Worm (Caenorhabditis elegans): ENCODE data around the gene Y57G11C.36.
"Not testable (repeated sequence)": the region's sequence is repeated elsewhere in the genome, so short reads cannot be mapped to it uniquely, and the experiment has no call there.

Gene Y57G11C.36

DNA sequence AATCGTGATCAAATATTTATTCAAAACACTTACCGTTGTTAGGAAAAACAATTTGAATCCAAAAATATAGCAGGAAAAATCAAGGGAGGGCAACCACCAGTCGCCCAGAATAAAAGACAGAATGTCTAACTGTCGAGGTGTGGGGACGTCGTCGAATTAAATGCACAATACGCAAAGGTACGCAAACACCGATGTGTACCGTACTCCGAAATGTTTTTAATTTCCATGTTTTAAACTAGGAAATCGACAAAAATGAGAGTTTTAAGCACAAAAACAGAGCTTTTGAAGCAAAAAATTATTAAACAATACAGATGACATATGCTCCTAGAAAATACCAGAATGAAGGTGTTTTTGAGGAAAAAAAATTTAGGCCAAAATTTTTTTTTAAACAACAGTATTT is 873 bp upstream of the Y57G11C.36 start, which contains the start of gene Y57G11C.51:
Gene Y57G11C.51, minus strand, starts transcription at position 101 of the 400 bp plus-strand sequence.
- not testable (repeated sequence) for TF ChIP-seq ceh-30, ceh-18, ztf-16 (tag; optimal IDR thresholded peaks at IDR 0.05)

ce11 chrIV:14771325-14771724 is 2.3 kb downstream of the Y57G11C.36 start, which contains the start of gene degl-1:
Gene degl-1 (minus strand): TSS chrIV:14771425.
- no peak for TF ChIP-seq sox-2 (GFP tag; IDR thresholded peaks at IDR 0.05)
- no peak for TF ChIP-seq ref-2 (tag; optimal IDR thresholded peaks at IDR 0.05)
- TF ChIP-seq ceh-2 (tag; optimal IDR thresholded peaks at IDR 0.05) = no peak
- TF ChIP-seq lim-6 (tag; optimal IDR thresholded peaks at IDR 0.05) = no peak
- no peak for TF ChIP-seq K09A11.1 (tag; optimal IDR thresholded peaks at IDR 0.05; ENCODE audit: insufficient read depth)

ce11 chrIV:14770663-14771062 is 2.9 kb downstream of the Y57G11C.36 start:
- no peak for TF ChIP-seq hlh-6 (tag; optimal IDR thresholded peaks at IDR 0.05)
- TF ChIP-seq ceh-2 (tag; optimal IDR thresholded peaks at IDR 0.05) = no peak
- TF ChIP-seq pax-1 (tag; optimal IDR thresholded peaks at IDR 0.05) = no peak
- no peak for TF ChIP-seq ceh-34 (tag; optimal IDR thresholded peaks at IDR 0.05)
- no peak for TF ChIP-seq sox-4 (tag; optimal IDR thresholded peaks at IDR 0.05)
- no peak for TF ChIP-seq fkh-10 (GFP tag; optimal IDR thresholded peaks at IDR 0.05)
- no peak for TF ChIP-seq ceh-18 (tag; optimal IDR thresholded peaks at IDR 0.05)
- TF ChIP-seq ztf-16 (tag; optimal IDR thresholded peaks at IDR 0.05) = no peak
- no peak for TF ChIP-seq K09A11.1 (tag; optimal IDR thresholded peaks at IDR 0.05; ENCODE audit: insufficient read depth)
- no peak for TF ChIP-seq pha-2 (tag; optimal IDR thresholded peaks at IDR 0.05)
- TF ChIP-seq elt-4 (tag; optimal IDR thresholded peaks at IDR 0.05) = no peak
- TF ChIP-seq elt-2 (tag; optimal IDR thresholded peaks at IDR 0.05) = no peak
- no peak for TF ChIP-seq ceh-22 (tag; optimal IDR thresholded peaks at IDR 0.05)
- TF ChIP-seq Y22D7AL.16 (tag; optimal IDR thresholded peaks at IDR 0.05) = no peak
- TF ChIP-seq nhr-11 (tag; optimal IDR thresholded peaks at IDR 0.05) = no peak

- TF ChIP-seq F13H6.1 (tag; optimal IDR thresholded peaks at IDR 0.05) = no peak
- no peak for TF ChIP-seq syd-9 (tag; optimal IDR thresholded peaks at IDR 0.05)
- TF ChIP-seq fkh-10 (GFP tag; optimal IDR thresholded peaks at IDR 0.05) = no peak
- no peak for TF ChIP-seq ttx-3 (tag; optimal IDR thresholded peaks at IDR 0.05)
- TF ChIP-seq fkh-6 (tag; optimal IDR thresholded peaks at IDR 0.05) = no peak
- TF ChIP-seq ceh-24 (tag; optimal IDR thresholded peaks at IDR 0.05) = no peak
- TF ChIP-seq ceh-14 (tag; optimal IDR thresholded peaks at IDR 0.05) = no peak
- no peak for TF ChIP-seq rnt-1 (tag; optimal IDR thresholded peaks at IDR 0.05)
- no peak for TF ChIP-seq sox-4 (tag; optimal IDR thresholded peaks at IDR 0.05)
- TF ChIP-seq ztf-16 (tag; optimal IDR thresholded peaks at IDR 0.05) = no peak
- no peak for TF ChIP-seq dve-1 (tag; optimal IDR thresholded peaks at IDR 0.05)
- TF ChIP-seq elt-4 (tag; optimal IDR thresholded peaks at IDR 0.05) = no peak
- no peak for TF ChIP-seq tbx-7 (tag; optimal IDR thresholded peaks at IDR 0.05)
- TF ChIP-seq ceh-31 (tag; optimal IDR thresholded peaks at IDR 0.05) = no peak
- TF ChIP-seq pros-1 (tag; optimal IDR thresholded peaks at IDR 0.05) = no peak
- TF ChIP-seq ceh-48 (tag; optimal IDR thresholded peaks at IDR 0.05) = no peak
- TF ChIP-seq lim-6 (tag; optimal IDR thresholded peaks at IDR 0.05) = no peak
- TF ChIP-seq hlh-8 (tag; optimal IDR thresholded peaks at IDR 0.05) = no peak
Measured at ce11 chrIV:14769218-14769835, 4.3 kb downstream of the Y57G11C.36 start, which contains the start of gene Y57G11C.43. Gene Y57G11C.43 (plus strand): TSS chrIV:14769441.

DNA sequence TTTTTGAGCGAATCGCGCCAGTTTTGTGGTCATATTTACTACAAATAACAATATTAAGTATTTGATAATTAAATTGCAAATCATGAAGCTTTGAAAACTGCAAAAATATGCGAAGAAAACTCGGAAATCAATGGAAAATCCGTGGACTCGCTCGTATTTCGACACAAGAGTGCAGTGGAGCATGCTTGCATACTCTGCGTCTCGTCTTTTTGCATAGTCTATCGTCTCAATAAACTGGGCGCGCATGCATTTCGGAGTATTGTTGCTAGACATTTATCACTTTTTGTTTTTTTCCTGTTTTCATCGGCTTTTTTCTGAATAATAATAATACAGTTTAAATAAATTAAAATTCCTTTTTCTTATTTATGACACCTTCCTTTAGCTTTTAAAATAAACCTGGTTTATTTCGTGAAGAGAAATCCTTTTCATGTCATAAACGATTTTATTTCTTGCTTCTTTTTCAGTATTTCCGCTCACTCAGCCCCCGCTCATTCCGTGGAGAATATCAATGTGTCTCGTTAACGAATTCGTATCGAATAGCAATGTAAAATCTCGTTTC is 5.8 kb downstream of the Y57G11C.36 start, which contains the start of the genes mrps-7 and Y57G11C.3:
Gene mrps-7, minus strand, starts transcription at position 38 of the 559 bp plus-strand sequence.
Gene Y57G11C.3, plus strand, starts transcription at position 509 of the 559 bp plus-strand sequence.
- TF ChIP-seq pha-4 (tag; optimal IDR thresholded peaks at IDR 0.05) (no peak), elt-2 (tag; optimal IDR thresholded peaks at IDR 0.05) (peak; percentile 51), dve-1 (tag; optimal IDR thresholded peaks at IDR 0.05) (peak; percentile 79), dmd-4 (tag; optimal IDR thresholded peaks at IDR 0.05; ENCODE audit: borderline replicate concordance) (no peak), T23F11.4 (GFP tag; optimal IDR thresholded peaks at IDR 0.05) (no peak), ceh-34 (tag; optimal IDR thresholded peaks at IDR 0.05) (peak; percentile 30), fkh-6 (tag; optimal IDR thresholded peaks at IDR 0.05) (no peak), ceh-31 (tag; optimal IDR thresholded peaks at IDR 0.05) (peak; percentile 57), unc-3 (GFP tag; conservative IDR thresholded peaks at IDR 0.05) (no peak), unc-3 (tag; optimal IDR thresholded peaks at IDR 0.05) (no peak), ceh-22 (tag; optimal IDR thresholded peaks at IDR 0.05) (no peak), madf-2 (tag; optimal IDR thresholded peaks at IDR 0.05) (peak; percentile 15), syd-9 (tag; optimal IDR thresholded peaks at IDR 0.05) (no peak), K02D7.2 (tag; optimal IDR thresholded peaks at IDR 0.05) (no peak), ceh-24 (tag; optimal IDR thresholded peaks at IDR 0.05) (no peak), unc-42 (tag; optimal IDR thresholded peaks at IDR 0.05) (peak; percentile 49), ztf-16 (tag; optimal IDR thresholded peaks at IDR 0.05) (peak; percentile 24), unc-55 (GFP tag; optimal IDR thresholded peaks at IDR 0.05) (peak; percentile 81), ceh-18 (tag; optimal IDR thresholded peaks at IDR 0.05) (peak; percentile 54), ceh-48 (tag; optimal IDR thresholded peaks at IDR 0.05) (peak; percentile 72), pax-1 (tag; optimal IDR thresholded peaks at IDR 0.05) (peak; percentile 80), tbx-2 (tag; optimal IDR thresholded peaks at IDR 0.05) (peak; percentile 55)
